Worm (Caenorhabditis elegans): ENCODE results near the gene pqbp-1.1.

DNA sequence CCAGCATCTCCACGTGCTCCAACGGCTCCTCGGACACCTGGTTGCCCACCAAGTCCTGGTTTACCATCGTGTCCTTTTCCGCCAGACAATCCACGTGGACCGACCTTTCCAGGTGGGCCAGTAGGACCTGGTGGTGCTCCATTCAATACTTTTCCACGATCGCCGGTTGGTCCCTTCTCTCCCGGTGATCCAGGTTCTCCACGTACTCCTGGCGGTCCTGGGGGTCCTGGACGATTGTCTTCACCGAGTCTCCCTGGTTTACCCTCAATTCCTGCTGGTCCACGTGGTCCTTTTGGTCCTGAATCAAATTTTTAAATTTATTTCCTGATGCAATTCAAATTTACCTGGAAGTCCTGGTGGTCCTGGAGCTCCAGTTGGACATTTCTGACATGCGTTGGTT is 3.1 kb downstream of the pqbp-1.1 start:
- TF ChIP-seq pqm-1 (tag; optimal IDR thresholded peaks at IDR 0.05) = no peak
- TF ChIP-seq C08G9.2 (tag; optimal IDR thresholded peaks at IDR 0.05) = no peak
- TF ChIP-seq gmeb-2 (tag; optimal IDR thresholded peaks at IDR 0.05) = no peak

Data from whole organism, late embryonic.